Worm (Caenorhabditis elegans) whole organism, L4 larva: ENCODE measurements around the gene del-6.

Experiments
- attf-4 ChIP-seq: sonication (generic microtip); optimal IDR thresholded peaks from 3 replicates; lab custom pipeline; 2017; ENCODE audit warnings: missing biosample characterization, missing genetic modification characterization
- ceh-82 ChIP-seq: sonication (generic microtip); optimal IDR thresholded peaks from 2 replicates; lab custom pipeline; 2017; ENCODE audit warnings: missing biosample characterization, missing genetic modification characterization
- sdz-12 ChIP-seq: fragments of 200-800 bp; sonication (Bioruptor generic); optimal IDR thresholded peaks from 2 replicates; lab custom pipeline; 2018; ENCODE audit warnings: mild to moderate bottlenecking, missing genetic modification characterization, missing compliant biosample characterization
- unc-130 ChIP-seq: sonication (generic microtip); optimal IDR thresholded peaks from 2 replicates; lab custom pipeline; 2016; ENCODE audit warnings: missing genetic modification reagents, missing genetic modification characterization, missing compliant biosample characterization
- unc-62 ChIP-seq, 3 experiments: fragments of 150-350 bp in 1 of 3; sonication (generic microtip); optimal IDR thresholded peaks in 2 of 3; peaks in 1 of 3; 1 replicate in 1 of 3; 2 replicates in 2 of 3; lab custom pipeline; 2014 to 2017; ENCODE audit warnings: missing biosample characterization in 3 of 3, missing genetic modification characterization in 3 of 3, missing genetic modification reagents in 3 of 3, missing genotype in 1 of 3

DNA sequence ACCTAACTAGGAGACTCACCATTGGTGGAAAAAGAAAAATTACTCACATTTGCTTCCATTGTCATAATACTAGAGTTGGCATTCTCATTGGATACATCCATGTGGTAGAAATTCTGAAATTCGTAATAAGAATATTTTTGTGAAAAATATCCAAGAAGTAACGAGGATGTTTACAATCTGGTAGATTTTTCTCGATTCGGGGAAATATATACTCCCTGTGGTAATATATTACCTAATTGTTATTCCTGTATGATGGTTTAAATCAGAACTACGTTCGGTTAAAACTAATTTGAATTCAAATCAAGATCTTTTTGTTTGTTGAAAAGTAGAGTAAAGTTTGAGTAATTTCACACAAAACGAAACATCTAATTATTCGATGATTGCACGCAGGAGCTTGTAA, 23.7 kb upstream of the del-6 start, which contains the start of gene srd-34:
- TF ChIP-seq unc-130 (GFP tag; lab: Kevin White, UChicago): no peak
- TF ChIP-seq ceh-82 (tag; lab: Kevin White, UChicago): no peak
- TF ChIP-seq sdz-12 (GFP tag; lab: Kevin White, UChicago): no peak
- no peak for TF ChIP-seq attf-4 (tag; lab: Kevin White, UChicago)
- no peak for TF ChIP-seq unc-62 (GFP tag; optimal IDR thresholded peaks at IDR 0.05 in 1 of 2; lab: Kevin White, UChicago)
- no peak for TF ChIP-seq unc-62 (tag; optimal IDR thresholded peaks at IDR 0.05; lab: Kevin White, UChicago)
